Fruit fly (Drosophila melanogaster) whole organism, embryonic: Measurements from ENCODE around the gene Atat.

Experiments
- Antp ChIP-seq: fragments of 200-800 bp; sonication (Bioruptor generic); optimal IDR thresholded peaks from 3 replicates; lab custom pipeline; 2016; ENCODE audit warnings: missing biosample characterization, missing genetic modification characterization
- Atf6 ChIP-seq: fragments of 200-800 bp; sonication (Bioruptor generic); IDR thresholded peaks from 2 replicates; pipeline ENCODE4 v1.3.6; 2022; ENCODE audit warnings: missing biosample characterization, missing genetic modification characterization
- Blimp-1 ChIP-seq: fragments of 200-800 bp; sonication (Bioruptor generic); optimal IDR thresholded peaks from 3 replicates; lab custom pipeline; 2018; ENCODE audit warnings: missing biosample characterization, missing genetic modification characterization, mild to moderate bottlenecking, moderate library complexity, missing genetic modification reagents
- CG10543 ChIP-seq: fragments of 200-800 bp; sonication (Bioruptor generic); optimal IDR thresholded peaks from 3 replicates; lab custom pipeline; 2017; ENCODE audit warnings: missing biosample characterization, mild to moderate bottlenecking, missing genetic modification characterization, moderate library complexity
- CG11723 ChIP-seq: fragments of 200-800 bp; sonication (Bioruptor generic); optimal IDR thresholded peaks from 2 replicates; lab custom pipeline; 2017; ENCODE audit warnings: missing biosample characterization, mild to moderate bottlenecking, missing genetic modification characterization
- CG1233 ChIP-seq: fragments of 200-800 bp; sonication (Bioruptor generic); optimal IDR thresholded peaks from 4 replicates; lab custom pipeline; 2018; ENCODE audit warnings: missing biosample characterization, mild to moderate bottlenecking, missing genetic modification characterization
- CG12744 ChIP-seq: fragments of 200-800 bp; sonication (Bioruptor generic); optimal IDR thresholded peaks from 2 replicates; lab custom pipeline; 2016; ENCODE audit warnings: missing biosample characterization, missing genetic modification characterization
- CG14710 ChIP-seq: fragments of 200-800 bp; sonication (Bioruptor generic); optimal IDR thresholded peaks from 3 replicates; lab custom pipeline; 2019; ENCODE audit warnings: missing biosample characterization, mild to moderate bottlenecking, missing genetic modification characterization, moderate library complexity
- CG15696 ChIP-seq: fragments of 200-800 bp; sonication (Bioruptor generic); optimal IDR thresholded peaks from 2 replicates; lab custom pipeline; 2019; ENCODE audit warnings: missing biosample characterization, mild to moderate bottlenecking, missing genetic modification characterization, moderate library complexity
- CG16815 ChIP-seq: fragments of 200-800 bp; sonication (Bioruptor generic); optimal IDR thresholded peaks from 3 replicates; lab custom pipeline; 2017; ENCODE audit warnings: missing biosample characterization, mild to moderate bottlenecking, missing genetic modification characterization
- CG2116 ChIP-seq: fragments of 200-800 bp; sonication (Bioruptor generic); optimal IDR thresholded peaks from 3 replicates; lab custom pipeline; 2018; ENCODE audit warnings: missing biosample characterization, mild to moderate bottlenecking, missing genetic modification characterization
- CG4328 ChIP-seq: fragments of 200-800 bp; sonication (Bioruptor generic); optimal IDR thresholded peaks from 3 replicates; lab custom pipeline; 2017; ENCODE audit warnings: missing biosample characterization, missing genetic modification reagents, missing genetic modification characterization
- CG4424 ChIP-seq: fragments of 200-800 bp; sonication (Bioruptor generic); optimal IDR thresholded peaks from 3 replicates; lab custom pipeline; 2016; ENCODE audit warnings: missing biosample characterization, missing genetic modification characterization
- CG4854 ChIP-seq: fragments of 200-800 bp; sonication (Bioruptor generic); optimal IDR thresholded peaks from 2 replicates; lab custom pipeline; 2016; ENCODE audit warnings: missing biosample characterization, missing genetic modification characterization, inconsistent platforms
- CG6689 ChIP-seq: fragments of 200-800 bp; sonication (Bioruptor generic); IDR thresholded peaks from 2 replicates; pipeline ENCODE4 v1.3.6; 2022; ENCODE audit warnings: missing biosample characterization, missing genetic modification characterization
- CG6791 ChIP-seq: fragments of 200-800 bp; sonication (Bioruptor generic); IDR thresholded peaks from 3 replicates; pipeline ENCODE4 v1.3.6; 2022; ENCODE audit warnings: missing biosample characterization, missing genetic modification characterization; ENCODE audit not compliant: partially characterized antibody
- CG7963 ChIP-seq: fragments of 200-800 bp; sonication (Bioruptor generic); IDR thresholded peaks from 3 replicates; pipeline ENCODE4 v1.3.6; 2022; ENCODE audit warnings: missing biosample characterization, missing genetic modification characterization; ENCODE audit not compliant: partially characterized antibody
- CG8290 ChIP-seq, 3 experiments: fragments of 200-800 bp; sonication (Bioruptor generic); optimal IDR thresholded peaks; 2 replicates each; lab custom pipeline; 2016 to 2019; ENCODE audit warnings: missing biosample characterization in 3 of 3, missing genetic modification characterization in 3 of 3, mild to moderate bottlenecking in 2 of 3, moderate library complexity in 1 of 3
- CG8924 ChIP-seq: fragments of 200-800 bp; optimal IDR thresholded peaks from 3 replicates; lab custom pipeline; 2019; ENCODE audit warnings: missing biosample characterization, mild to moderate bottlenecking, missing genetic modification characterization, moderate library complexity
- CG8944 ChIP-seq: fragments of 200-800 bp; sonication (Bioruptor generic); optimal IDR thresholded peaks from 3 replicates; lab custom pipeline; 2016; ENCODE audit warnings: missing biosample characterization, missing genetic modification characterization
- CG9797 ChIP-seq: fragments of 200-800 bp; sonication (Bioruptor generic); optimal IDR thresholded peaks from 3 replicates; lab custom pipeline; 2018; ENCODE audit warnings: missing biosample characterization, mild to moderate bottlenecking, missing genetic modification characterization
- CTCF ChIP-seq: fragments of 200-800 bp; sonication (Bioruptor generic); optimal IDR thresholded peaks from 2 replicates; lab custom pipeline; 2017; ENCODE audit warnings: missing biosample characterization, mild to moderate bottlenecking, missing genetic modification characterization, moderate library complexity
- D ChIP-seq, 2 experiments: fragments of 200-800 bp in 1 of 2; fragments of >200 bp in 1 of 2; sonication (Bioruptor generic) in 1 of 2; optimal IDR thresholded peaks; 2 replicates in 1 of 2; 3 replicates in 1 of 2; lab custom pipeline; 2017; ENCODE audit warnings: mild to moderate bottlenecking in 1 of 2, missing biosample characterization in 1 of 2, missing genetic modification characterization in 1 of 2, missing genetic modification reagents in 1 of 2
- Dip2 ChIP-seq: fragments of 200-800 bp; sonication (Bioruptor generic); IDR thresholded peaks from 2 replicates; pipeline ENCODE4 v1.3.6; 2022; ENCODE audit warnings: missing biosample characterization, missing genetic modification characterization
- Gsc ChIP-seq: fragments of 200-800 bp; sonication (Bioruptor generic); IDR thresholded peaks from 2 replicates; pipeline ENCODE4 v1.3.6; 2022; ENCODE audit warnings: missing biosample characterization, missing genetic modification characterization
- HLH54F ChIP-seq: fragments of 200-800 bp; sonication (Bioruptor generic); optimal IDR thresholded peaks from 3 replicates; lab custom pipeline; 2016; ENCODE audit warnings: missing biosample characterization, missing genetic modification characterization
- Lhr ChIP-seq: fragments of 200-800 bp; sonication (Bioruptor generic); optimal IDR thresholded peaks from 3 replicates; lab custom pipeline; 2017; ENCODE audit warnings: mild to moderate bottlenecking, missing biosample characterization, missing genetic modification reagents, missing genetic modification characterization
- Lpt ChIP-seq: fragments of >200 bp; optimal IDR thresholded peaks from 2 replicates; lab custom pipeline; 2018; ENCODE audit warnings: missing biosample characterization, missing genetic modification characterization
- MESR4 ChIP-seq: fragments of 200-800 bp; sonication (Bioruptor generic); optimal IDR thresholded peaks from 2 replicates; lab custom pipeline; 2018; ENCODE audit warnings: missing biosample characterization, mild to moderate bottlenecking, missing genetic modification characterization, moderate library complexity
- MTF-1 ChIP-seq: fragments of 200-800 bp; sonication (Bioruptor generic); optimal IDR thresholded peaks from 2 replicates; lab custom pipeline; 2018; ENCODE audit warnings: missing biosample characterization, mild to moderate bottlenecking, missing genetic modification characterization, borderline replicate concordance
- Mad ChIP-seq: fragments of 200-800 bp; sonication (Bioruptor generic); optimal IDR thresholded peaks from 2 replicates; lab custom pipeline; 2016; ENCODE audit warnings: missing biosample characterization, missing genetic modification characterization
- Med ChIP-seq: fragments of 200-800 bp; sonication (Bioruptor generic); peaks from one replicate; lab custom pipeline; 2016; ENCODE audit warnings: missing biosample characterization, missing genetic modification characterization, mild to moderate bottlenecking, inconsistent platforms, moderate library complexity
- Mes4 ChIP-seq: fragments of 200-800 bp; sonication (Bioruptor generic); optimal IDR thresholded peaks from 2 replicates; lab custom pipeline; 2016; ENCODE audit warnings: missing biosample characterization, missing genetic modification characterization
- Ssrp ChIP-seq: fragments of 200-800 bp; sonication (Bioruptor generic); optimal IDR thresholded peaks from 2 replicates; lab custom pipeline; 2018; ENCODE audit warnings: missing biosample characterization, mild to moderate bottlenecking, missing genetic modification characterization, moderate library complexity
- Taf1 ChIP-seq: fragments of 200-800 bp; sonication (Bioruptor generic); IDR thresholded peaks from 2 replicates; pipeline ENCODE4 v1.3.6; 2022; ENCODE audit warnings: missing biosample characterization, missing genetic modification characterization
- amos ChIP-seq: fragments of 200-800 bp; sonication (Bioruptor generic); IDR thresholded peaks from 2 replicates; pipeline ENCODE4 v1.3.6; 2022; ENCODE audit warnings: missing biosample characterization, missing genetic modification characterization; ENCODE audit not compliant: partially characterized antibody
- ara ChIP-seq: fragments of 200-800 bp; sonication (Bioruptor generic); IDR thresholded peaks from 2 replicates; pipeline ENCODE4 v1.3.6; 2022; ENCODE audit warnings: missing biosample characterization, missing genetic modification characterization
- crc ChIP-seq: fragments of 200-800 bp; sonication (Bioruptor generic); optimal IDR thresholded peaks from 2 replicates; lab custom pipeline; 2016; ENCODE audit warnings: missing biosample characterization, missing genetic modification characterization
- dati ChIP-seq: fragments of 200-800 bp; sonication (Bioruptor generic); IDR thresholded peaks from 2 replicates; pipeline ENCODE4 v1.3.6; 2022; ENCODE audit warnings: missing biosample characterization, missing genetic modification characterization
- dimm ChIP-seq: fragments of 200-800 bp; sonication (Bioruptor generic); IDR thresholded peaks from 2 replicates; pipeline ENCODE4 v1.3.6; 2022; ENCODE audit warnings: missing biosample characterization, missing genetic modification characterization
- eyg ChIP-seq: fragments of 200-800 bp; sonication (Bioruptor generic); optimal IDR thresholded peaks from 3 replicates; lab custom pipeline; 2016; ENCODE audit warnings: missing biosample characterization, missing genetic modification characterization
- lov ChIP-seq, 2 experiments: fragments of 200-800 bp in 1 of 2; fragments of >200 bp in 1 of 2; sonication (Bioruptor generic) in 1 of 2; IDR thresholded peaks in 1 of 2; optimal IDR thresholded peaks in 1 of 2; 2 replicates in 1 of 2; 3 replicates in 1 of 2; pipeline versions ENCODE4 v1.3.6 to Lab custom; 2017 to 2022; ENCODE audit warnings: missing biosample characterization in 1 of 2, missing genetic modification characterization in 1 of 2
- pho ChIP-seq: fragments of 200-800 bp; sonication (Bioruptor generic); optimal IDR thresholded peaks from 2 replicates; lab custom pipeline; 2016; ENCODE audit warnings: missing biosample characterization, missing genetic modification characterization
- pum ChIP-seq: fragments of 200-800 bp; sonication (Bioruptor generic); optimal IDR thresholded peaks from 2 replicates; lab custom pipeline; 2016; ENCODE audit warnings: missing biosample characterization, missing genetic modification characterization
- tap ChIP-seq: fragments of 200-800 bp; optimal IDR thresholded peaks from 3 replicates; lab custom pipeline; 2019; ENCODE audit warnings: missing biosample characterization, mild to moderate bottlenecking, missing genetic modification characterization, moderate library complexity
- vfl ChIP-seq: fragments of 200-800 bp; sonication (Bioruptor generic); optimal IDR thresholded peaks from 2 replicates; lab custom pipeline; 2016; ENCODE audit warnings: missing biosample characterization, missing genetic modification characterization
- wdn ChIP-seq: fragments of 200-800 bp; sonication (Bioruptor generic); IDR thresholded peaks from 2 replicates; pipeline ENCODE4 v1.3.6; 2022; ENCODE audit warnings: missing biosample characterization, missing genetic modification characterization
- zf30C ChIP-seq: fragments of 200-800 bp; sonication (Bioruptor generic); optimal IDR thresholded peaks from 3 replicates; lab custom pipeline; 2018; ENCODE audit warnings: missing biosample characterization, mild to moderate bottlenecking, missing genetic modification characterization

Gene Atat

DNA sequence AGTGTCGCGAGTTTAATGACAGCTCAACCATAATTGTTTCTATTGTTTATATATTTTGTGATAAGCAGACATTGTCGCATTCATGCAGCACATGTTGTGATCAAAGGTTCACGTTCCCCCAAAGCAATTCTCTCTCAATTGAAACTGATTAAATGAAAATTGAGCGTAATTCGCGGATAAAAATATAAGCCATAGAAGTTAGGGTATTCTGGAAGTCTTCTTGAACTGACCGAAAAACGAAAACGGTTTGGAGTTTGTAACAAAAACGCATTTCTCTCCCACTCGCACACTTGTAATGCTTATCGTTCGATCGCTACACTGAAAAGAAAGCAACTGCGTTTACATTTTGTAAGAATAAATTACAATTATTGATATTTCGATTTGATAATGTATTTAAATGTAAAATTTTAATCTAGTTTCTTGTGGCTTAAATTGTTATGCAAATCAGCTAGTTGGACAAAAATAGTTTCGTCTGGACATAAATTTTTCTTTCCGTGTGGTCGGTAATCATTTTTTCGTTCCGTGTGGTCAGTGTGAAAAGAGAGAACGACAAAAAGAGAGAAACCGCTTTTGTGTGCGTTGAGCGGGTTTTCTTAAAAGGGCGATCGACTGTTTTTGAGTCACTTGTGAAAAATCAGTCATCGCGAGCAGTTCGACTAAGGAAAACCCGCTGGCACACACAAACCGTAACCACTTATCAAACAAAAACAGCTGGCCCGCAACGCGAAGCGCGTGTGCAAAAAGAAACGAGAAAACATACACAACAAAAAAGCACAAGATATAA, 3.7 kb downstream of the Atat start, which contains the start of gene aay (continued):
- TF ChIP-seq Antp (peak; percentile 91), Lhr (GFP tag; lab: Kevin White, UChicago) (peak; percentile 96), dimm (GFP tag; lab: Robert Waterston, UW) (peak; percentile 93), CG4328 (GFP tag; lab: Kevin White, UChicago) (peak; percentile 97), Gsc (peak; percentile 95), CG14710 (tag; lab: Kevin White, UChicago) (peak; percentile 98), eyg (GFP tag; lab: Kevin White, UChicago) (peak; percentile 98), MTF-1 (GFP tag; lab: Kevin White, UChicago) (peak; percentile 95), CG4854 (GFP tag; lab: Kevin White, UChicago) (peak; percentile 99), CG8924 (tag; lab: Kevin White, UChicago) (peak; percentile 100), CG12744 (GFP tag; lab: Kevin White, UChicago) (peak; percentile 98), CG1233 (GFP tag; lab: Kevin White, UChicago) (peak; percentile 99), ara (GFP tag; lab: Robert Waterston, UW) (peak; percentile 98), vfl (GFP tag; lab: Kevin White, UChicago) (peak; percentile 97), CG6791 (GFP tag; lab: Robert Waterston, UW) (no peak), Ssrp (tag; lab: Kevin White, UChicago) (peak; percentile 99), CG8944 (peak; percentile 95), Blimp-1 (GFP tag; lab: Kevin White, UChicago) (peak; percentile 99), CG6689 (GFP tag; lab: Robert Waterston, UW) (peak; percentile 98), crc (peak; percentile 94), Mes4 (GFP tag; lab: Kevin White, UChicago) (peak; percentile 98), CG10543 (GFP tag; lab: Kevin White, UChicago) (peak; percentile 97), amos (GFP tag; lab: Robert Waterston, UW) (no peak), D (optimal IDR thresholded peaks at IDR 0.05; lab: Kevin White, UChicago) (no peak), D (GFP tag; optimal IDR thresholded peaks at IDR 0.05; lab: Kevin White, UChicago) (peak; percentile 99), CG16815 (GFP tag; lab: Kevin White, UChicago) (peak; percentile 98), Taf1 (GFP tag; lab: Robert Waterston, UW) (peak; percentile 91), CG11723 (GFP tag; lab: Kevin White, UChicago) (peak; percentile 97), tap (peak; percentile 99), Lpt (GFP tag; lab: Kevin White, UChicago) (no peak), CG9797 (peak; percentile 51), pho (GFP tag; lab: Kevin White, UChicago) (peak; percentile 98), zf30C (GFP tag; lab: Kevin White, UChicago) (peak; percentile 100), HLH54F (GFP tag; lab: Kevin White, UChicago) (peak; percentile 98), Dip2 (peak; percentile 42; the same call in 1 of the 2 replicates), lov (optimal IDR thresholded peaks at IDR 0.05; lab: Kevin White, UChicago) (peak; percentile 42), lov (GFP tag; IDR thresholded peaks at IDR 0.05; lab: Robert Waterston, UW) (peak; percentile 98), CG4424 (GFP tag; lab: Kevin White, UChicago) (peak; percentile 99), CG15696 (tag; lab: Kevin White, UChicago) (peak; percentile 99), pum (GFP tag; lab: Kevin White, UChicago) (peak; percentile 96), CG2116 (peak; percentile 91), wdn (peak; percentile 95), Med (GFP tag; lab: Kevin White, UChicago) (peak; percentile 100), MESR4 (GFP tag; lab: Kevin White, UChicago) (peak; percentile 87), Atf6 (GFP tag; lab: Robert Waterston, UW) (peak; percentile 99), CG7963 (GFP tag; lab: Robert Waterston, UW) (no peak), Mad (GFP tag; lab: Kevin White, UChicago) (peak; percentile 99), CTCF (GFP tag; lab: Kevin White, UChicago) (peak; percentile 73), CG8290 (GFP tag; optimal IDR thresholded peaks at IDR 0.05; lab: Kevin White, UChicago) (peak; percentile 99), CG8290 (tag; optimal IDR thresholded peaks at IDR 0.05; lab: Kevin White, UChicago) (peak; percentile 90 to 93), dati (GFP tag; lab: Robert Waterston, UW) (peak; percentile 90)
